Fruit fly (Drosophila melanogaster) whole organism, wandering third instar larva: ENCODE data around the gene CG33511.

ENCODE experiments used
- Abd-B ChIP-seq: fragments of >200 bp; optimal IDR thresholded peaks from 2 replicates; lab custom pipeline; 2017; ENCODE audit warnings: missing biosample characterization, missing genetic modification characterization
- Dfd ChIP-seq: fragments of >200 bp; optimal IDR thresholded peaks from 2 replicates; lab custom pipeline; 2017; ENCODE audit warnings: missing biosample characterization, missing genetic modification characterization
- Jra ChIP-seq: sonication (Bioruptor generic); optimal IDR thresholded peaks from 2 replicates; lab custom pipeline; 2016; ENCODE audit warnings: missing biosample characterization, missing genetic modification characterization
- N ChIP-seq: fragments of >200 bp; optimal IDR thresholded peaks from 2 replicates; lab custom pipeline; 2018; ENCODE audit warnings: missing biosample characterization, missing external identifiers, missing genetic modification characterization
- foxo ChIP-seq, 2 experiments: fragments of 200-800 bp; sonication (Bioruptor generic); optimal IDR thresholded peaks; 2 replicates in 1 of 2; 3 replicates in 1 of 2; lab custom pipeline; 2016 to 2017; ENCODE audit warnings: missing biosample characterization in 2 of 2, missing genetic modification characterization in 2 of 2
- fru ChIP-seq: fragments of 200-800 bp; sonication (Bioruptor generic); optimal IDR thresholded peaks from 3 replicates; lab custom pipeline; 2016; ENCODE audit warnings: missing biosample characterization, mild to moderate bottlenecking, missing genetic modification characterization
- h ChIP-seq: fragments of 200-800 bp; sonication (Bioruptor generic); optimal IDR thresholded peaks from 3 replicates; lab custom pipeline; 2016; ENCODE audit warnings: missing biosample characterization, mild to moderate bottlenecking, missing genetic modification characterization
- jim ChIP-seq: fragments of 175-275, 200-325 bp; sonication (Bioruptor generic); optimal IDR thresholded peaks from 2 replicates; lab custom pipeline; 2016; ENCODE audit warnings: missing biosample characterization, mild to moderate bottlenecking, missing genetic modification characterization
- pan ChIP-seq: fragments of >200 bp; optimal IDR thresholded peaks from 2 replicates; lab custom pipeline; 2017
- psq ChIP-seq: fragments of 200-800 bp; sonication (Bioruptor generic); optimal IDR thresholded peaks from 3 replicates; lab custom pipeline; 2017; ENCODE audit warnings: missing biosample characterization, mild to moderate bottlenecking, missing genetic modification characterization, moderate library complexity

- TF ChIP-seq psq = no peak
- no peak for TF ChIP-seq h (GFP tag; lab: Kevin White, UChicago)
- TF ChIP-seq jim (GFP tag; lab: Kevin White, UChicago) = no peak
- TF ChIP-seq Abd-B (GFP tag; lab: Kevin White, UChicago) = no peak
- no peak for TF ChIP-seq pan (lab: Kevin White, UChicago)
- TF ChIP-seq Dfd (GFP tag; lab: Kevin White, UChicago) = no peak
- no peak for TF ChIP-seq fru
- no peak for TF ChIP-seq foxo (GFP tag; optimal IDR thresholded peaks at IDR 0.05; lab: Kevin White, UChicago)
- TF ChIP-seq N (GFP tag; lab: Kevin White, UChicago) = no peak
- TF ChIP-seq Jra (GFP tag; lab: Kevin White, UChicago) = no peak
Observed at dm6 chr2L:21040719-21041118, 41.6 kb downstream of the CG33511 start.
